Worm (Caenorhabditis elegans): ENCODE data around the gene hex-3.

Gene hex-3

ce11 chrIII:10880083-10880482 is 31.1 kb downstream of the hex-3 start, which contains the start of gene C44B9.3:
TSS of gene C44B9.3 (minus strand) at chrIII:10880183.
- TF ChIP-seq nhr-25 (tag; optimal IDR thresholded peaks at IDR 0.05) (no peak), aly-2 (tag; optimal IDR thresholded peaks at IDR 0.05) (no peak), jun-1 (tag; optimal IDR thresholded peaks at IDR 0.05) (no peak), nhr-12 (tag; optimal IDR thresholded peaks at IDR 0.05) (no peak), nhr-67 (tag; optimal IDR thresholded peaks at IDR 0.05) (no peak), unc-39 (tag; optimal IDR thresholded peaks at IDR 0.05) (no peak), lin-39 (tag; optimal IDR thresholded peaks at IDR 0.05) (no peak), unc-62 (GFP tag; optimal IDR thresholded peaks at IDR 0.05) (no peak), fos-1 (tag; optimal IDR thresholded peaks at IDR 0.05) (no peak), sea-2 (GFP tag; optimal IDR thresholded peaks at IDR 0.05) (no peak), ztf-11 (tag; optimal IDR thresholded peaks at IDR 0.05) (no peak), fkh-10 (GFP tag; optimal IDR thresholded peaks at IDR 0.05) (no peak), daf-12 (tag; optimal IDR thresholded peaks at IDR 0.05) (no peak), nhr-237 (tag; optimal IDR thresholded peaks at IDR 0.05) (no peak), eor-1 (tag; optimal IDR thresholded peaks at IDR 0.05) (no peak), tbx-2 (tag; optimal IDR thresholded peaks at IDR 0.05) (no peak), ceh-28 (tag; optimal IDR thresholded peaks at IDR 0.05) (no peak), nfya-1 (tag; optimal IDR thresholded peaks at IDR 0.05; ENCODE audit: insufficient read depth) (no peak)

DNA sequence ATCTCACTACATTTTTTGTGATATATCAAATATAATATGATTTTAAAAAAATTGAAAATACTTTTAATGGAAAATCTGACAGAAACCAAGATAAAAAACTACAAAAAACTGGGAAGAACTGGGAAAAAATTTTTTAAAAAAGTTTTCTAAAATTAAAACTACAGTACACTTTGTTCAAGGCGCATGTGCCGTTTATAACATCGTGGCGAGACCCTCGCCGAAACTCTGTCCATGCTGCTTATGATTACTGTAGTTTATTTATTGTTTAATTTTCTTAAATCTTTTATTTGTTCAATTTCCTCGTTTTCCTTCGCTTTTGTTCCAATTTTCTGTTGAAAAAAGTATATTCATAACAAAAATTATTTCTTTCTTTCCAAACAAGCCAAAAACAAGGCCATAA is 32.4 kb downstream of the hex-3 start, which contains the start of gene athp-1:
Gene athp-1 (plus strand): TSS at position 305 of the 400 bp plus-strand sequence.
- TF ChIP-seq fos-1 (tag; optimal IDR thresholded peaks at IDR 0.05), result no peak
- no peak for TF ChIP-seq ceh-9 (tag; optimal IDR thresholded peaks at IDR 0.05)
- TF ChIP-seq zag-1 (tag; optimal IDR thresholded peaks at IDR 0.05), result no peak
- no peak for TF ChIP-seq egl-5 (tag; optimal IDR thresholded peaks at IDR 0.05)
- TF ChIP-seq fkh-10 (GFP tag; optimal IDR thresholded peaks at IDR 0.05), result no peak

DNA sequence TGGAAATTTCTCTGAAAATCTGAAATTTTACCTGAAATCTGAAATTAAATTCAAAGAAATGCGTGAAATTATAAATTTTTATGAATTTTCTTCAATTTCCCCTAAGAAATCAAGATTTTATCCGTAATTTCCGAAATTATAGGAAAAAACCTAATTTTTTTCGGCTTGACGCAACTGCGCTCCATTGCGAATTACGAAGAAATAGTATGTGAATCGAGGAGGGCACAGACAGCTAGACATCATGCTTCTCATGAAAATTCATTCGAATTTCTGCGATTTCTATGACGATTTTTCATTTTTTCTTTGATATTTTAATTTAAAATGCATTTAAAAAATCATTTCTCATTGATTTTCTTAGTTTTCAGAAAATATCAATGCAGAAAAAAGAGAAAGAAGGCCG is 33.0 kb downstream of the hex-3 start:
- TF ChIP-seq ceh-9 (tag; optimal IDR thresholded peaks at IDR 0.05) (no peak), nhr-28 (tag; optimal IDR thresholded peaks at IDR 0.05) (no peak), lin-39 (tag; optimal IDR thresholded peaks at IDR 0.05) (peak; percentile 3), pqm-1 (tag; optimal IDR thresholded peaks at IDR 0.05) (peak; percentile 5), nhr-237 (tag; optimal IDR thresholded peaks at IDR 0.05) (no peak), lin-15B (tag; optimal IDR thresholded peaks at IDR 0.05) (peak; percentile 90), elt-3 (tag; optimal IDR thresholded peaks at IDR 0.05) (no peak), snpc-4 (tag; optimal IDR thresholded peaks at IDR 0.05) (peak; percentile 46), nhr-23 (tag; optimal IDR thresholded peaks at IDR 0.05) (peak; percentile 59), hmg-11 (tag; optimal IDR thresholded peaks at IDR 0.05) (peak; percentile 43), egl-5 (tag; optimal IDR thresholded peaks at IDR 0.05) (peak; percentile 40), nhr-25 (tag; optimal IDR thresholded peaks at IDR 0.05) (peak; percentile 28), nfya-1 (tag; optimal IDR thresholded peaks at IDR 0.05; ENCODE audit: insufficient read depth) (peak; percentile 77), pha-4 (tag; optimal IDR thresholded peaks at IDR 0.05) (peak; percentile 78), R02D3.7 (tag; optimal IDR thresholded peaks at IDR 0.05) (peak; percentile 6)

DNA sequence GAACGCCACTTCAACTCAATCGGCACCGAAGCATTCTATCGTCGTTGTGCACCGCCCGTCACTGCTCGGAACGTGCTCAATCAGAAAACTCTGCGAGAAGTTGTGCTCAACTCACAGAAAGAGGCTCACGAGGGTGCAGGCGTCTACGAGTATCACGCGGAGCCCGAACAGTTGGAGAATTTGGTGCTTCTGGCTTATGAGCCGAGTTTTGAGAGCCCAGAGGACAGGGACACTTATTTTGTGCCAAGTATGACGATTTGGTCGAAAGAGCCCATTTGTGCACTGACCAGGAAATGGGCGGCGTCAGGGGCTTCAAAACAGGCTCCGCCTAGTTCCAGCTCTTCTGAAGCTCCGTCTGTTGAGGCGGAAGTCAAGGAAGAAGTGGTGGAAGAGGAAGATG is 39.8 kb downstream of the hex-3 start:
- no peak for TF ChIP-seq unc-62 (GFP tag; optimal IDR thresholded peaks at IDR 0.05)
- no peak for TF ChIP-seq nfya-1 (tag; optimal IDR thresholded peaks at IDR 0.05; ENCODE audit: insufficient read depth)
- no peak for TF ChIP-seq nhr-67 (tag; optimal IDR thresholded peaks at IDR 0.05)
- TF ChIP-seq ceh-28 (tag; optimal IDR thresholded peaks at IDR 0.05), result no peak
- TF ChIP-seq ama-1 (optimal IDR thresholded peaks at IDR 0.05), result no peak
- TF ChIP-seq nhr-11 (tag; optimal IDR thresholded peaks at IDR 0.05), result no peak
- TF ChIP-seq fos-1 (tag; optimal IDR thresholded peaks at IDR 0.05), result no peak
- TF ChIP-seq mdl-1 (tag; optimal IDR thresholded peaks at IDR 0.05), result no peak

- TF ChIP-seq ceh-9 (tag; optimal IDR thresholded peaks at IDR 0.05), result no peak
- TF ChIP-seq ceh-28 (tag; optimal IDR thresholded peaks at IDR 0.05), result no peak
- TF ChIP-seq lsy-12 (tag; optimal IDR thresholded peaks at IDR 0.05), result no peak
- TF ChIP-seq nhr-237 (tag; optimal IDR thresholded peaks at IDR 0.05), result no peak
- TF ChIP-seq nhr-76 (tag; optimal IDR thresholded peaks at IDR 0.05), result no peak
- TF ChIP-seq nhr-28 (tag; optimal IDR thresholded peaks at IDR 0.05), result no peak
- TF ChIP-seq nhr-23 (tag; optimal IDR thresholded peaks at IDR 0.05), result no peak
- TF ChIP-seq fkh-10 (GFP tag; optimal IDR thresholded peaks at IDR 0.05), result no peak
- TF ChIP-seq ztf-4 (tag; optimal IDR thresholded peaks at IDR 0.05), result no peak
- no peak for TF ChIP-seq pqm-1 (tag; optimal IDR thresholded peaks at IDR 0.05)
- no peak for TF ChIP-seq mdl-1 (tag; optimal IDR thresholded peaks at IDR 0.05)
- no peak for TF ChIP-seq hmg-11 (tag; optimal IDR thresholded peaks at IDR 0.05)
- TF ChIP-seq elt-2 (tag; optimal IDR thresholded peaks at IDR 0.05), result no peak
- no peak for TF ChIP-seq unc-39 (tag; optimal IDR thresholded peaks at IDR 0.05)
- TF ChIP-seq pha-4 (tag; optimal IDR thresholded peaks at IDR 0.05), result no peak
- no peak for TF ChIP-seq nfya-1 (tag; optimal IDR thresholded peaks at IDR 0.05; ENCODE audit: insufficient read depth)
- TF ChIP-seq egl-27 (tag; optimal IDR thresholded peaks at IDR 0.05), result no peak
- TF ChIP-seq ceh-82 (tag; optimal IDR thresholded peaks at IDR 0.05), result no peak
Measured at ce11 chrIII:10894220-10894619, 45.2 kb downstream of the hex-3 start, which contains the start of gene fbxb-87. TSS of gene fbxb-87 (plus strand) at chrIII:10894520.

All from whole organism, L3 larva.